Fruit fly (Drosophila melanogaster): ENCODE measurements around the gene byn.

- TF ChIP-seq Hr78 (GFP tag; optimal IDR thresholded peaks at IDR 0.05) (no peak), ey (GFP tag; optimal IDR thresholded peaks at IDR 0.05) (no peak), h (GFP tag; optimal IDR thresholded peaks at IDR 0.05) (no peak), Rel (GFP tag; optimal IDR thresholded peaks at IDR 0.05) (no peak), Rel (tag; optimal IDR thresholded peaks at IDR 0.05) (no peak), usp (GFP tag; optimal IDR thresholded peaks at IDR 0.05) (no peak), OdsH (GFP tag; optimal IDR thresholded peaks at IDR 0.05) (no peak)
These were observed 11.2 kb downstream of the byn start, which contains the start of gene CG44837 for dm6 chr3L:11938716-11939115.

Data from whole organism, wandering third instar larva.